Worm (Caenorhabditis elegans) whole organism, early embryonic: Measurements from ENCODE around the gene atp-2.

Source experiments
- B0310.2 ChIP-seq: sonication (generic microtip); optimal IDR thresholded peaks from 2 replicates; lab custom pipeline; 2016; ENCODE audit warnings: mild to moderate bottlenecking, missing genetic modification characterization, missing compliant biosample characterization
- aly-1 ChIP-seq: sonication (generic microtip); optimal IDR thresholded peaks from 2 replicates; lab custom pipeline; 2016; ENCODE audit warnings: missing genetic modification characterization, missing compliant biosample characterization
- ama-1 ChIP-seq: fragments of 150-350 bp; optimal IDR thresholded peaks from 2 replicates; lab custom pipeline; 2014
- hmbx-1 ChIP-seq: sonication (generic microtip); optimal IDR thresholded peaks from 2 replicates; lab custom pipeline; 2016; ENCODE audit warnings: mild to moderate bottlenecking, missing genetic modification characterization, missing compliant biosample characterization
- hmg-4 ChIP-seq: fragments of 200-800 bp; sonication (Bioruptor generic); optimal IDR thresholded peaks from 2 replicates; lab custom pipeline; 2018; ENCODE audit warnings: mild to moderate bottlenecking, missing genetic modification characterization, missing compliant biosample characterization
- scrt-1 ChIP-seq: fragments of 200-800 bp; sonication (Bioruptor generic); IDR thresholded peaks from 2 replicates; pipeline ENCODE4 v1.3.6; 2022; ENCODE audit warnings: missing genetic modification characterization, missing compliant biosample characterization
- sea-1 ChIP-seq: fragments of 200-800 bp; sonication (Bioruptor generic); conservative IDR thresholded peaks from 2 replicates; pipeline ENCODE4 v1.3.6; 2022; ENCODE audit warnings: missing genetic modification characterization, missing compliant biosample characterization

DNA sequence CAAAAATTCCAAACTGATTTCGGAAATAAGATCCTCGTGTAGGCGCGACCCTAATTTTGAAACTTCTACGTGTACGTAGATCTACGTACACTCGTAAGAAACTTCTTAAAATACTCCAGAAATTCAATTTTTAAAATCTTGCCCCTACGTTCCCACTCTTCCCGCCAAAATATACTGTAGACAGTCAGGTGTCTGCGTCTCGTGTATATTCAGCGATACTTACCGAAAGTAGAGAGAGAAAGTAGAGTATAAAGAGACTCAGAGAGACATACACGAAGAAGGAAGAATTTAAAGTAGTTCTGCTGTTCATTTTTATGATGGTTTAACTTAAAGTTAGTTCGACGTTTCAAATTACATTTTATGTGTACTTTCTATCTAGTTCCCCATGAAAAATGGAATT is 35.0 kb upstream of the atp-2 start:
- no peak for TF ChIP-seq B0310.2
- no peak for TF ChIP-seq hmg-4 (GFP tag; lab: Kevin White, UChicago)
- TF ChIP-seq ama-1, result no peak
- TF ChIP-seq aly-1 (tag; lab: Kevin White, UChicago), result no peak
- no peak for TF ChIP-seq sea-1 (GFP tag; lab: Robert Waterston, UW)
- no peak for TF ChIP-seq hmbx-1
- no peak for TF ChIP-seq scrt-1 (GFP tag; lab: Robert Waterston, UW)
